Worm (Caenorhabditis elegans) whole organism, mixed stage, embryonic: ENCODE measurements around the gene Y116F11B.17.

Source experiments
- bed-3 ChIP-seq: fragments of 200-800 bp; sonication (Bioruptor generic); optimal IDR thresholded peaks from 3 replicates; lab custom pipeline; 2018; ENCODE audit warnings: mild to moderate bottlenecking, missing genetic modification characterization, moderate library complexity, missing compliant biosample characterization
- ceh-39 ChIP-seq: fragments of 150-350 bp; optimal IDR thresholded peaks from 2 replicates; lab custom pipeline; 2014; ENCODE audit warnings: missing biosample characterization, missing genetic modification characterization
- ces-1 ChIP-seq: fragments of 150-350 bp; optimal IDR thresholded peaks from 2 replicates; lab custom pipeline; 2014; ENCODE audit warnings: missing biosample characterization, missing genetic modification reagents, missing genetic modification characterization
- drap-1 ChIP-seq: fragments of 200-800 bp; sonication (Bioruptor generic); optimal IDR thresholded peaks from 3 replicates; lab custom pipeline; 2018; ENCODE audit warnings: mild to moderate bottlenecking, missing genetic modification characterization, missing compliant biosample characterization
- ham-2 ChIP-seq: fragments of 200-800 bp; sonication (Bioruptor generic); optimal IDR thresholded peaks from 2 replicates; lab custom pipeline; 2018; ENCODE audit warnings: mild to moderate bottlenecking, missing genetic modification characterization, missing compliant biosample characterization
- lsy-2 ChIP-seq: fragments of 150-350 bp; optimal IDR thresholded peaks from 2 replicates; lab custom pipeline; 2014; ENCODE audit warnings: missing biosample characterization, missing genetic modification characterization
- mab-5 ChIP-seq: fragments of 150-350 bp; optimal IDR thresholded peaks from 2 replicates; lab custom pipeline; 2014; ENCODE audit warnings: missing biosample characterization, missing genetic modification characterization
- nhr-12 ChIP-seq: fragments of 150-350 bp; optimal IDR thresholded peaks from 2 replicates; lab custom pipeline; 2014; ENCODE audit warnings: missing biosample characterization, missing genetic modification characterization
- nhr-237 ChIP-seq: fragments of 150-350 bp; optimal IDR thresholded peaks from 2 replicates; lab custom pipeline; 2014; ENCODE audit warnings: missing biosample characterization, missing genetic modification characterization
- snpc-4 ChIP-seq: fragments of 150-350 bp; optimal IDR thresholded peaks from 2 replicates; lab custom pipeline; 2014; ENCODE audit warnings: missing biosample characterization, missing genetic modification characterization
- unc-39 ChIP-seq: fragments of 150-350 bp; optimal IDR thresholded peaks from 2 replicates; lab custom pipeline; 2014; ENCODE audit warnings: missing biosample characterization, missing genetic modification characterization
- zip-8 ChIP-seq: fragments of 150-350 bp; optimal IDR thresholded peaks from 2 replicates; lab custom pipeline; 2014; ENCODE audit warnings: missing biosample characterization, missing genetic modification characterization
- ztf-11 ChIP-seq: fragments of 150-350 bp; optimal IDR thresholded peaks from 2 replicates; lab custom pipeline; 2014; ENCODE audit warnings: missing biosample characterization, missing genetic modification characterization

DNA sequence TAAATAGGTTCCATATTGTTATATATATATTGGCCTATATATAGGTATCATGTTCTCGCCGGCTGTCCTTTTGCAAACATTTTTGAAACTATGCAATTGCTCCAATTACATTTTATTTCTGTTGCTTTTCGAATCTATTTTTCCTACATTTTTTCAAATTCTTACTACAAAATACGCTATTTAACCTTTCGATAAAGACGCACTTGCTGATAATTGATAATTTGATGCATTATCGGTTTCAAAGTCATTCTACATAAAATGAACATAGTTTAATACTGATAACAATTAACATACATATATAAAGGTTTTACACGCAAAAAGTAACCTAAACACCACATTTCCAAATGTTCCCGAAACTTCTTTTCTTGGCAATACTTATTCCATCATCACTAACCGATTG lies 33.6 kb downstream of the Y116F11B.17 start, which contains the start of gene clec-258:
- TF ChIP-seq unc-39 (tag; lab: Kevin White, UChicago): no peak
- no peak for TF ChIP-seq ceh-39 (tag; lab: Kevin White, UChicago)
- TF ChIP-seq mab-5 (tag; lab: Kevin White, UChicago): no peak
- TF ChIP-seq ztf-11 (tag; lab: Kevin White, UChicago): no peak
- TF ChIP-seq ces-1 (GFP tag; lab: Kevin White, UChicago): no peak
- no peak for TF ChIP-seq lsy-2 (tag; lab: Kevin White, UChicago)
- TF ChIP-seq nhr-237 (tag; lab: Kevin White, UChicago): no peak
- no peak for TF ChIP-seq bed-3 (GFP tag; lab: Kevin White, UChicago)
- TF ChIP-seq ham-2: no peak
- no peak for TF ChIP-seq nhr-12 (tag; lab: Kevin White, UChicago)
- no peak for TF ChIP-seq snpc-4 (tag; lab: Kevin White, UChicago)
- TF ChIP-seq zip-8 (tag; lab: Kevin White, UChicago): no peak
- TF ChIP-seq drap-1: no peak
